Fruit fly (Drosophila melanogaster) whole organism, larva: ENCODE data around the gene HP1D3csd.

Experiments
- noc ChIP-seq: fragments of 200-800 bp; sonication (Bioruptor generic); optimal IDR thresholded peaks from 3 replicates; lab custom pipeline; 2019; ENCODE audit warnings: missing biosample characterization, mild to moderate bottlenecking, missing genetic modification characterization, moderate library complexity

Gene HP1D3csd

dm6 chrX:19189903-19190302 lies at the start of gene HP1D3csd:
TSS of gene HP1D3csd (plus strand) at chrX:19190214.
- no peak for TF ChIP-seq noc (tag; lab: Kevin White, UChicago)

dm6 chrX:19144785-19145422 lies 45.1 kb upstream of the HP1D3csd start:
- TF ChIP-seq noc (tag; lab: Kevin White, UChicago): no peak

DNA sequence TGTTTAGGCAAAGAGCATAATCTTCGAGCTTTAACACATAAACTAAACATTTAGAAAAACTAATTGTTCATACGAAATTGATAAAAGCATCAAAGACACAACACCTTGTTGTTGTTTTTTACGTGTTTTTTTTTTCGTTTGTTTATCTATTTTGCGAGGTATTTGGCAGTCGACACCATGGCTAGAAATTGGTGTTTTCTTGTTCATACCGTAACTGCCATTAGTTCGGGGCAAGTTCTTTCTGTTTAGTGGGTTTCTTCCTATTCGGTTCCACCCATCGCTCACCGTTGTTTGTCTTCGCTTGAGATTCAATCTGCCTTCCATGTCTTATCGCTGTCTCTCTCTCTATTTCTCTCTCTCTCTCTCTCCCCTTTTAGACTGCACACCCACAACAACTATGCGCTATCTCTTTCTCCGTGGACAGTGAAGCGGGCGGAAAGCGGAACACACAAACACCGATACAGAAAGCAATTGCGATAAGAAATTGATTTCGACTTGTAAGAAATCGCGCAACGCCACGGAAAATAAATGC lies 43.5 kb upstream of the HP1D3csd start:
- TF ChIP-seq noc (tag; lab: Kevin White, UChicago): peak; percentile 46

dm6 chrX:19147939-19148641 lies 41.9 kb upstream of the HP1D3csd start:
- no peak for TF ChIP-seq noc (tag; lab: Kevin White, UChicago)

dm6 chrX:19148798-19149510 lies 41.1 kb upstream of the HP1D3csd start:
- no peak for TF ChIP-seq noc (tag; lab: Kevin White, UChicago)

dm6 chrX:19149511-19149876 lies 40.5 kb upstream of the HP1D3csd start:
- TF ChIP-seq noc (tag; lab: Kevin White, UChicago): no peak

DNA sequence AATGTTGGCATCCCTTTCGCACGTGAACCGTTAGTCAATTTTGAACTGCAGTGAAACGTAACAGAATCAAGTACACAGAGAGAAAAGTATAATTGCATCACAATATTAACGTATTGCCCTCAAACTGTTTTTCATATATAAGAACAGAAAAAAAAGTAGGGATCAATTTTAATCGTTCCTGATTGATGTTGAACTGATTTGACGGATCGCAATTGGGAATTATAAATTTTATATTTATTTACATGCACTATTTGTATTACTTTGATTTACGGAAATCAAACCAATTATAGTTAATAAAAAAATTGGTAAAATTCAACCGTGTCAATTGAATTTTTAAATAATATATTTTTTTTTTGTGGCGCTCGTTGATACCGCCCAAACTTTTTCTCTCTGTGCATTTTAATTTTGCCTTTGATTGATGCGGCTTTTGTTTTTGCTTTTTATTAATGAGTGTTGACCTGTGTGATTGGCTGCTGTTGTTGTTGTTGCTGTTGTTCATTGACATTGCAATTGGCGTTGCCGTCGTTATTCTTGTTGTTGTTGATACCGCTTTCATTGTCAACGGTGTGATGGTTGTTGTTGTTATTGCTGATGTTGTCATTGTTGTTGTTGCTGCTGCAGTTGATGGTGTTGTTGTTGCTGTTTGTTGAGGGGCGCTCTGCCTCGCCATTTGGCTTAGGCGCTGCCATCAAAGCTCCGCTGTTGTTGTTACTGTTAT lies 37.3 kb upstream of the HP1D3csd start:
- peak; percentile 23 for TF ChIP-seq noc (tag; lab: Kevin White, UChicago)

DNA sequence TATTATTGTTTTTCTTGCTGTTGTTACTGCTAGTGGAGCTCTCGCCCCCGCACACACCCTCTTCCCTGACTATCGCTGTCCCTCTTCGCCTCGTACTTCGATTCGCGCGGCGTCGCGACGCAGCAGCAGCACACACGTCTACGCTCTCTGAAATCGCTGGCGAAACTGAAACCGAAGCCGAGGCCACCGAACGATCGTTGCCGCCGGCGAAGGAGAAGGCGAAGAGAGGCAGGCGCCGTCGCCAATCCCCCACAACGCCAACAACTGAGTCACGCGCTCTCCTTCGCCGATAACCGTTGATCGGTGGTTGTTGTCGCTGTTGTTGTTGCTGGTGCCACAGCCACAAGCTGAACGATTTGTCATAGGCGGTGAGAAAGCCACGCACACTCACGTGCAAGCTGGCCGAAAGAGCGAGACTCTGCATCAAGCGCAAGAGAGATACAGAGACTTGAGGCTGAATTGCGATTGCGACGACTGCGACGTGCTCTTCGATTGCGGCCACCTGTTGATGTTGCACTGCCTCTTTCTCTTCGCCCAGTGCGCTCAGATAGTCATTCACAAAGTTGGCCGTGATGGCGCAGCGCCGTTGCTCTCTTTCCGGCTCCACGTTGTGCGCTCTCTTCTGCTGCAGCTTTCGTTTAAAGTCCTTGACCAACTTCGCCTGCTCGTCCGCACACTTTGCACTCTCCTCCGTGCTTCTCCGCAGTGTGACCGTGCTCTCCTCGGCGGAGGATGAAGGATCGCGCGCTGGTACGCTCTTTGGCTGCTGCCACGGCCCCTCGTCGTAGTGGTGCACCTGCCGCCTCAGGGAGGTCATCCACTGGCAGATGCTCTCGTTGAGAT lies 36.5 kb upstream of the HP1D3csd start:
- peak; percentile 65 for TF ChIP-seq noc (tag; lab: Kevin White, UChicago)

DNA sequence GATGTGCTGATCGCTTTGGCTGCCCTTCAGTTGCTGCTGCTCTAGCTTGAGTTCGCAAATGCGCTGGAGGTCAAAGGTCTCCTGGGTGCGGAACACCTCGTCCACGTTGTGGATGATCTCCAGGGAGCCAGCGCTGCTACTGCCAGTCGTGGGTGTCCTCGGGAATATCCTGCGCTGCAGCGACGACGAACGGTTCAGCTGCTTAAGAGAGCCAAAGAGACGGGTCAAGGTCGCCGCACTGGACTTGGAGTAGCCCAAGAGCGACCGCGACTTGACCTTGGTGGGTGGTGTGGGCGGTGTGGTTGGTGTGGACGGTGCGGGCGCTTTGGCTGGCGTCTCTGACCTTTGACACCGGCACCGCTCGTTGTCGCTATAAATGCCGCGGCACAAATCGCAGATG lies 35.8 kb upstream of the HP1D3csd start:
- no peak for TF ChIP-seq noc (tag; lab: Kevin White, UChicago)

DNA sequence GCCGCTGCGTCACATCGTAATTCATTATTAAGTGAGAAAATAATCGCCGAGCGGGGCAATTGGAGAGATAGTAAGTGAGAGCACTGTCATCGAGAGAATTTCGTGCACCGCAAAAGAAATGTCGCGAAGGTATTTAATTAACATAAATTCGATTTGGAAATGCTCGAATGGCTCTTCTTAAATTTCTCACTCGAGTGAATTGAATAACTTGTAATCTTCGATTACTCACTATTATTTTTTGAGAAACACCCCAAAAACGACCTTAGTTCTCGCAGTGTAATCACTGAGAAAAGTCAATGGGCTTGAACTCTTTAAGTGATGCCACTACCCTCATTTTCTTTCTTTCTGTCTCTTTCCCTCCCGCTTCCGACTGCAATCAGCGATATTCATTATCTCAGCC lies 35.0 kb upstream of the HP1D3csd start:
- TF ChIP-seq noc (tag; lab: Kevin White, UChicago): peak; percentile 41

DNA sequence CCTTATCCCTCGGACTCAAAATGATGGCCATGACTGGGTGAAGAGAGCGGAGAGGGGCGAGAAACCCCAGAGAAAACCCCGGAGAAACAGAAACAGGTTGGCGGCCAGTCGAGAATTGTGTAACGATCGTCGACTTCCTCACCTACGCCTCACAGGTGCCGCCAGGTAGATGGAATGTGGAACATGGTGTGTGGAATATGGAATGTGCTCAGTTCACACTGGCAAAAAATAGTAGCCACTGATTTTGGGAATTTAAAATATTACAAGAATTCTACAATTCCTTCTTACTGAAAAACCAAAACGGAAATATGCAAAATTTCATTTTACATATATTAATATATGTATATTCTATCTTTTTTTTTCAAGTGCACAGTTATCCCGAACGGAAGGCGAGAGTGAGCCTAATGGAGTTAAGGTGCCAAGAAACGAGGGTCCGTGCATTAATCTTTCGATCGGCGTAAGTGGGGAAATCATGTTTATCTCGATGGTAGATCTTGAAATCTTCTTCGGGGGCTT lies 34.0 kb upstream of the HP1D3csd start:
- peak; percentile 54 for TF ChIP-seq noc (tag; lab: Kevin White, UChicago)

DNA sequence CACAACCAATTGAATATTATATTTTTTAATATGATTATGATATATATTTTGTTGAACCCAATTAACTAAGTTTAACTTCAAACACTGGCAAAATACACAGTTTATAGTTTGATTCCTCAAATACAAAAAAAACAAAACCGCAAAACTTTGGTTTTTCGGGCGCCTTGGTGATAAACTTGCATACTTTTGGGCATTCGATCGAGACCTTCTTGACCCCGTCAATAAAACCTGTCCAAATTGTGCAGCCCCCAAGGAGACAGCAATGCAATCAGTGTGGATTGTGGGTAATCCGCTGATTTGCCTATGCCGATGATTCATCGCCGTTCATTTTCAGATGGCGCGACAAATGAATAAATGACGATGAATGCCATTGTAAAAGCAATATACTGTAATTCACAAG lies 32.5 kb upstream of the HP1D3csd start:
- TF ChIP-seq noc (tag; lab: Kevin White, UChicago): no peak

DNA sequence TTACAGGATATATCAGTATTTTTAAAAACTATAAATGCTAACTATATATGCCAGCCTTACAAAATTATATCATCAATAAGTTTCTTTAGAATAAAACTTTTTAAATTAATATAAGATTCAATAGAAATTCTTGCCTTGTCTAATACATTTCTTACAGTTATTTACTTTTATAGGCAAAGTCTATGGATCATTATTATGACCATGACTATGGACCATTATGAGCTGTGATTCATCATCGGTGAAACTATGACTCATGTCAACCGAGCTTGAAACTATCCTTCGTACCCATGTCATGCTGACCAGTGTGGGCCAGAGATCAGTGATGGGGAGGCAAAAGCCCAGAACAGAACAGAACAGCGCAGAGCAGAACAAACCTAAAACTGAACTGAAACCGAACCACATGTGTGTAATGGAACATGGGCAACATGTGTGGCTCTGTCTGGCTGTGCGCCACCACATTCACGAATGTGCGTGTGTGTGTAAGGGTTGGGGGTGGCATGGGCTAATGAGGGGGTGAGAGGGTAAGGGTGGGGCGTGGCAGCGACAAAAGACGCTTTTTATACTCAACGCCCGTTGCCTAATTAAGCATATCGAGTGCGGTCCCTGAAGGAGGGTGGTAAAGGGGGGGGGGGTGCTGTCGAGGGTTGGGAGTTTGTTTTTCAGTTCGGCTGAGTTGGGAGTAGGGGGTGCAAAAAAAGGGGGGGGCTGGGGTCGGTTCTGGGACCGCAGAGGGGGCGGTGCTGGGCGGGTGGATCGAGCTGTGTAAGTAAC lies 31.3 kb upstream of the HP1D3csd start:
- no peak for TF ChIP-seq noc (tag; lab: Kevin White, UChicago)

dm6 chrX:19159942-19160341 lies 30.1 kb upstream of the HP1D3csd start:
- no peak for TF ChIP-seq noc (tag; lab: Kevin White, UChicago)
